Fruit fly (Drosophila melanogaster) whole organism, embryonic: ENCODE data around the gene CG3902.
A peak's percentile ranks its signal among the peaks of the same experiment; 100 is the strongest.

Experiments used
- Antp ChIP-seq: fragments of 200-800 bp; sonication (Bioruptor generic); optimal IDR thresholded peaks from 3 replicates; lab custom pipeline; 2016; ENCODE audit warnings: missing biosample characterization, missing genetic modification characterization
- B-H2 ChIP-seq: fragments of 200-800 bp; sonication (Bioruptor generic); optimal IDR thresholded peaks from 2 replicates; lab custom pipeline; 2018; ENCODE audit warnings: missing biosample characterization, mild to moderate bottlenecking, missing genetic modification characterization
- Blimp-1 ChIP-seq: fragments of 200-800 bp; sonication (Bioruptor generic); optimal IDR thresholded peaks from 3 replicates; lab custom pipeline; 2018; ENCODE audit warnings: missing biosample characterization, missing genetic modification characterization, mild to moderate bottlenecking, moderate library complexity, missing genetic modification reagents
- BtbVII ChIP-seq: fragments of 200-800 bp; sonication (Bioruptor generic); optimal IDR thresholded peaks from 3 replicates; lab custom pipeline; 2017; ENCODE audit warnings: missing biosample characterization, mild to moderate bottlenecking, missing genetic modification characterization
- CG10209 ChIP-seq: fragments of 200-800 bp; sonication (Bioruptor generic); optimal IDR thresholded peaks from 3 replicates; lab custom pipeline; 2017; ENCODE audit warnings: missing biosample characterization, mild to moderate bottlenecking, missing genetic modification characterization, missing genetic modification reagents
- CG10321 ChIP-seq: fragments of 200-800 bp; sonication (Bioruptor generic); IDR thresholded peaks from 2 replicates; pipeline ENCODE4 v1.3.6; 2022; ENCODE audit warnings: missing biosample characterization, missing genetic modification characterization
- CG11456 ChIP-seq: fragments of 200-800 bp; sonication (Bioruptor generic); IDR thresholded peaks from 3 replicates; pipeline ENCODE4 v1.3.6; 2022; ENCODE audit warnings: missing biosample characterization, missing genetic modification characterization
- CG12219 ChIP-seq: fragments of 200-800 bp; sonication (Bioruptor generic); optimal IDR thresholded peaks from 3 replicates; lab custom pipeline; 2018; ENCODE audit warnings: missing biosample characterization, mild to moderate bottlenecking, missing genetic modification characterization
- CG12236 ChIP-seq: fragments of 200-800 bp; sonication (Bioruptor generic); optimal IDR thresholded peaks from 2 replicates; lab custom pipeline; 2016; ENCODE audit warnings: missing biosample characterization, missing genetic modification characterization
- CG12299 ChIP-seq: fragments of 200-800 bp; sonication (Bioruptor generic); optimal IDR thresholded peaks from 2 replicates; lab custom pipeline; 2018; ENCODE audit warnings: missing biosample characterization, mild to moderate bottlenecking, missing genetic modification characterization
- CG14014 ChIP-seq: fragments of 200-800 bp; sonication (Bioruptor generic); IDR thresholded peaks from 2 replicates; pipeline ENCODE4 v1.3.6; 2022; ENCODE audit warnings: missing biosample characterization, missing genetic modification characterization
- CG14667 ChIP-seq: fragments of 200-800 bp; sonication (Bioruptor generic); IDR thresholded peaks from 2 replicates; pipeline ENCODE4 v1.3.6; 2022; ENCODE audit warnings: missing biosample characterization, missing genetic modification characterization
- CG15696 ChIP-seq: fragments of 200-800 bp; sonication (Bioruptor generic); optimal IDR thresholded peaks from 2 replicates; lab custom pipeline; 2019; ENCODE audit warnings: missing biosample characterization, mild to moderate bottlenecking, missing genetic modification characterization, moderate library complexity
- CG16779 ChIP-seq: fragments of 200-800 bp; sonication (Bioruptor generic); IDR thresholded peaks from 2 replicates; pipeline ENCODE4 v1.3.6; 2022; ENCODE audit warnings: missing biosample characterization, missing genetic modification characterization
- CG18599 ChIP-seq: fragments of 200-800 bp; sonication (Bioruptor generic); optimal IDR thresholded peaks from 3 replicates; lab custom pipeline; 2017; ENCODE audit warnings: missing biosample characterization, missing genetic modification characterization, mild to moderate bottlenecking, moderate library complexity, missing genetic modification reagents
- CG32772 ChIP-seq: fragments of 200-800 bp; sonication (Bioruptor generic); IDR thresholded peaks from 2 replicates; pipeline ENCODE4 v1.3.6; 2022; ENCODE audit warnings: missing biosample characterization, missing genetic modification characterization
- CG33557 ChIP-seq: fragments of 200-800 bp; sonication (Bioruptor generic); optimal IDR thresholded peaks from 2 replicates; lab custom pipeline; 2019; ENCODE audit warnings: missing biosample characterization, mild to moderate bottlenecking, missing genetic modification characterization, moderate library complexity
- CG5180 ChIP-seq: fragments of 200-800 bp; sonication (Bioruptor generic); optimal IDR thresholded peaks from 3 replicates; lab custom pipeline; 2017; ENCODE audit warnings: missing biosample characterization, missing genetic modification characterization, mild to moderate bottlenecking, moderate library complexity, missing genetic modification reagents
- CG6689 ChIP-seq: fragments of 200-800 bp; sonication (Bioruptor generic); IDR thresholded peaks from 2 replicates; pipeline ENCODE4 v1.3.6; 2022; ENCODE audit warnings: missing biosample characterization, missing genetic modification characterization
- CG6854 ChIP-seq: fragments of 200-800 bp; sonication (Bioruptor generic); optimal IDR thresholded peaks from 3 replicates; lab custom pipeline; 2017; ENCODE audit warnings: missing biosample characterization, mild to moderate bottlenecking, missing genetic modification characterization
- CG7372 ChIP-seq: fragments of 200-800 bp; sonication (Bioruptor generic); IDR thresholded peaks from 2 replicates; pipeline ENCODE4 v1.3.6; 2022; ENCODE audit warnings: missing biosample characterization, missing genetic modification characterization
- CG9437 ChIP-seq: fragments of 200-800 bp; sonication (Bioruptor generic); optimal IDR thresholded peaks from 2 replicates; lab custom pipeline; 2018; ENCODE audit warnings: missing biosample characterization, mild to moderate bottlenecking, missing genetic modification characterization
- Deaf1 ChIP-seq: fragments of 200-800 bp; optimal IDR thresholded peaks from 3 replicates; lab custom pipeline; 2019; ENCODE audit warnings: missing biosample characterization, mild to moderate bottlenecking, missing genetic modification characterization, moderate library complexity
- Dip3 ChIP-seq: fragments of 200-800 bp; sonication (Bioruptor generic); optimal IDR thresholded peaks from 3 replicates; lab custom pipeline; 2016; ENCODE audit warnings: missing biosample characterization, missing genetic modification characterization
- Dref ChIP-seq: fragments of 200-800 bp; sonication (Bioruptor generic); IDR thresholded peaks from 2 replicates; pipeline ENCODE4 v1.3.6; 2022; ENCODE audit warnings: missing biosample characterization, missing genetic modification characterization
- Ets97D ChIP-seq: fragments of 200-800 bp; sonication (Bioruptor generic); optimal IDR thresholded peaks from 3 replicates; lab custom pipeline; 2016; ENCODE audit warnings: missing biosample characterization, missing genetic modification characterization
- Kr ChIP-seq: fragments of 200-800 bp; sonication (Bioruptor generic); optimal IDR thresholded peaks from 2 replicates; lab custom pipeline; 2017; ENCODE audit warnings: missing biosample characterization, mild to moderate bottlenecking, missing genetic modification characterization
- Lhr ChIP-seq: fragments of 200-800 bp; sonication (Bioruptor generic); optimal IDR thresholded peaks from 3 replicates; lab custom pipeline; 2017; ENCODE audit warnings: mild to moderate bottlenecking, missing biosample characterization, missing genetic modification reagents, missing genetic modification characterization
- Nf-YA ChIP-seq: fragments of 200-800 bp; sonication (Bioruptor generic); IDR thresholded peaks from 2 replicates; pipeline ENCODE4 v1.3.6; 2022; ENCODE audit warnings: missing biosample characterization, missing genetic modification characterization
- Optix ChIP-seq: fragments of 200-800 bp; sonication (Bioruptor generic); IDR thresholded peaks from 3 replicates; pipeline ENCODE4 v1.3.6; 2022; ENCODE audit warnings: missing biosample characterization, missing genetic modification characterization
- Six4 ChIP-seq: fragments of 200-800 bp; sonication (Bioruptor generic); optimal IDR thresholded peaks from 2 replicates; lab custom pipeline; 2016; ENCODE audit warnings: missing biosample characterization, missing genetic modification characterization
- aop ChIP-seq: fragments of 200-800 bp; sonication (Bioruptor generic); IDR thresholded peaks from 2 replicates; pipeline ENCODE4 v1.3.6; 2022; ENCODE audit warnings: missing biosample characterization, missing genetic modification characterization
- bigmax ChIP-seq: fragments of 200-800 bp; sonication (Bioruptor generic); optimal IDR thresholded peaks from 2 replicates; lab custom pipeline; 2018; ENCODE audit warnings: missing biosample characterization, mild to moderate bottlenecking, missing genetic modification characterization
- bowl ChIP-seq: fragments of 200-800 bp; sonication (Bioruptor generic); IDR thresholded peaks from 2 replicates; pipeline ENCODE4 v1.3.6; 2022; ENCODE audit warnings: missing biosample characterization, missing genetic modification characterization
- gce ChIP-seq: fragments of 200-800 bp; sonication (Bioruptor generic); IDR thresholded peaks from 3 replicates; pipeline ENCODE4 v1.3.6; 2022; ENCODE audit warnings: missing biosample characterization, missing genetic modification characterization
- grau ChIP-seq: fragments of 200-800 bp; optimal IDR thresholded peaks from 3 replicates; lab custom pipeline; 2019; ENCODE audit warnings: missing biosample characterization, mild to moderate bottlenecking, missing genetic modification characterization, moderate library complexity
- insv ChIP-seq, 2 experiments: fragments of 200-800 bp; sonication (Bioruptor generic); optimal IDR thresholded peaks; 3 replicates each; lab custom pipeline; 2016 to 2018; ENCODE audit warnings: missing biosample characterization in 2 of 2, missing genetic modification characterization in 2 of 2
- jumu ChIP-seq: fragments of 200-800 bp; sonication (Bioruptor generic); optimal IDR thresholded peaks from 3 replicates; lab custom pipeline; 2016; ENCODE audit warnings: missing biosample characterization, missing genetic modification characterization
- knrl ChIP-seq: fragments of 200-800 bp; sonication (Bioruptor generic); IDR thresholded peaks from 3 replicates; pipeline ENCODE4 v1.3.6; 2022; ENCODE audit warnings: missing biosample characterization, missing genetic modification characterization; ENCODE audit not compliant: partially characterized antibody
- nau ChIP-seq: fragments of 200-800 bp; sonication (Bioruptor generic); optimal IDR thresholded peaks from 3 replicates; lab custom pipeline; 2017; ENCODE audit warnings: missing biosample characterization, mild to moderate bottlenecking, missing genetic modification characterization, missing genetic modification reagents
- pan ChIP-seq, 4 experiments: fragments of >200 bp in 3 of 4; fragments of 200-800 bp in 1 of 4; sonication (Bioruptor generic) in 1 of 4; optimal IDR thresholded peaks in 3 of 4; IDR thresholded peaks in 1 of 4; 2 replicates each; pipeline versions ENCODE4 v1.3.6 to Lab custom; 2017 to 2022; ENCODE audit warnings: missing biosample characterization in 2 of 4, missing genetic modification characterization in 2 of 4, mixed read lengths in 1 of 4
- ranshi ChIP-seq: fragments of 200-800 bp; sonication (Bioruptor generic); IDR thresholded peaks from 2 replicates; pipeline ENCODE4 v1.3.6; 2022; ENCODE audit warnings: missing biosample characterization, missing genetic modification characterization
- ro ChIP-seq: fragments of 200-800 bp; sonication (Bioruptor generic); IDR thresholded peaks from 2 replicates; pipeline ENCODE4 v1.3.6; 2022; ENCODE audit warnings: missing biosample characterization, missing genetic modification characterization
- row ChIP-seq: fragments of 200-800 bp; sonication (Bioruptor generic); IDR thresholded peaks from 3 replicates; pipeline ENCODE4 v1.3.6; 2022; ENCODE audit warnings: missing biosample characterization, missing genetic modification characterization
- schlank ChIP-seq: fragments of 200-800 bp; sonication (Bioruptor generic); optimal IDR thresholded peaks from 2 replicates; lab custom pipeline; 2018; ENCODE audit warnings: missing biosample characterization, mild to moderate bottlenecking, missing genetic modification characterization
- so ChIP-seq: fragments of 200-800 bp; sonication (Bioruptor generic); IDR thresholded peaks from 3 replicates; pipeline ENCODE4 v1.3.6; 2022; ENCODE audit warnings: missing biosample characterization, missing genetic modification characterization
- sr ChIP-seq: fragments of 200-800 bp; sonication (Bioruptor generic); IDR thresholded peaks from 3 replicates; pipeline ENCODE4 v1.3.6; 2022; ENCODE audit warnings: missing biosample characterization, missing genetic modification characterization
- wdn ChIP-seq: fragments of 200-800 bp; sonication (Bioruptor generic); IDR thresholded peaks from 2 replicates; pipeline ENCODE4 v1.3.6; 2022; ENCODE audit warnings: missing biosample characterization, missing genetic modification characterization

CG3902 gene

DNA sequence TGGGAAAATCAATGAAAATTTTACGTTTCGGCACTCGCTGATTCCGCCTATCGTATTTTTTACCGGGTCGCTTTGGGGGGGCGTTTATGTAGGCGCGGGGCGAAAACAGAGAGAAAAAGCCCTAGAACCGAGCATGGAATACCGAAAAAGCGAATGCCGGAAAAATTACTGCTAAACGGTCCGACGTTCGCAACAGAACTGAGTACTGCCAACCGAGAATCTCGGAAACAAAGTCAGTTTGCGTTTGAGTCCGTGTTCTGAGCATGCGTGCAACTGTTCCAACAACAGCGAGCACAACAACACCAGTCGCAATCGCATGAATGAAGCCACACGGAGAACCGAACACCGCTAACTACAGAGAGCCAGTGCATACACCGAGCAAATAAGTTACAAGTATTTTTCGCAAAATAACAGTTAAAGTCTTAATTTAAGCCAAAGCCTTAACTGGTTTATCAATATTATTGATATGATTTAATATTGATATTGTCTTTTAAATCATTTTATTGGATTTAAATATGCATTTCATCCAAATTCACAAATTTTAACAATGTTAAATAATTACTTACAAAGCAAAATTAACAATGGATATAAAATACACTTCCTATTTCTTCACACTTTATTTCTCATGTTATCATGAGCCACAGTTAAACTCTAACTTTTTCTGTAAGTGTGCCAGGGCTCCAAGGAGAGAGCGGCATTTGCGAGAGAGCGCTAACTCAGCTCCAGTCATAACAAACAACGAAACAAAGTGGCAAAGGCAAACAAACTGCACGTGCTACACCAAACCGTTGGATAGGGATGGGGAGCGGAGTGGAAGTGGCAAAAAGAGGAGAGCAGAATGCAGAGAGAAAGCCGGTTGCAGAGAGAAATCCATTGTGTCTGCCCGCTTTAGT is 7.6 kb downstream of the CG3902 start, which contains the start of gene CG3961 (continued):
- peak; percentile 93 for TF ChIP-seq BtbVII (GFP tag; lab: Kevin White, UChicago)
- no peak for TF ChIP-seq bigmax (GFP tag; lab: Kevin White, UChicago)
- peak; percentile 97 for TF ChIP-seq CG9437 (GFP tag; lab: Kevin White, UChicago)
- TF ChIP-seq CG32772 (GFP tag; lab: Robert Waterston, UW) = peak; percentile 93
- peak; percentile 95 for TF ChIP-seq CG6854
- peak; percentile 63 for TF ChIP-seq Dip3 (GFP tag; lab: Kevin White, UChicago)
- TF ChIP-seq CG15696 = peak; percentile 94
- peak; percentile 95 for TF ChIP-seq Lhr
- peak; percentile 75 for TF ChIP-seq schlank
- TF ChIP-seq CG11456 = no peak
- peak; percentile 89 for TF ChIP-seq CG7372 (GFP tag; lab: Robert Waterston, UW)
- no peak for TF ChIP-seq sr
- peak; percentile 80 for TF ChIP-seq wdn
- TF ChIP-seq bowl (GFP tag; lab: Robert Waterston, UW) = peak; percentile 52; the same call in 1 of the 2 replicates
- TF ChIP-seq B-H2 (GFP tag; lab: Kevin White, UChicago) = peak; percentile 80
- TF ChIP-seq grau (tag; lab: Kevin White, UChicago) = peak; percentile 98
- TF ChIP-seq Kr (GFP tag; lab: Kevin White, UChicago) = peak; percentile 19
- no peak for TF ChIP-seq Optix (GFP tag; lab: Robert Waterston, UW)
- TF ChIP-seq CG16779 (GFP tag; lab: Robert Waterston, UW) = peak; percentile 61; the same call in 1 of the 2 replicates
- TF ChIP-seq CG14014 (GFP tag; lab: Robert Waterston, UW) = peak; percentile 88
- no peak for TF ChIP-seq pan (optimal IDR thresholded peaks at IDR 0.05; lab: Kevin White, UChicago)
- peak in 1 of 2 experiments; percentile 93 for TF ChIP-seq pan (GFP tag; optimal IDR thresholded peaks at IDR 0.05 in 1 of 2, IDR thresholded peaks at IDR 0.05 in 1 of 2)
- peak; percentile 74; the same call in 1 of the 3 replicates for TF ChIP-seq gce (GFP tag; lab: Robert Waterston, UW)
- TF ChIP-seq row = peak; percentile 94
- TF ChIP-seq CG12299 (tag; lab: Kevin White, UChicago) = peak; percentile 95
- TF ChIP-seq Dref (GFP tag; lab: Robert Waterston, UW) = no peak
- no peak for TF ChIP-seq aop
- TF ChIP-seq ro = peak; percentile 91
- TF ChIP-seq Deaf1 (tag; lab: Kevin White, UChicago) = peak; percentile 86
- TF ChIP-seq CG33557 = peak; percentile 98
- peak; percentile 97 for TF ChIP-seq CG6689 (GFP tag; lab: Robert Waterston, UW)
- peak; percentile 95 for TF ChIP-seq nau (GFP tag; lab: Kevin White, UChicago)
- TF ChIP-seq insv (GFP tag; optimal IDR thresholded peaks at IDR 0.05; lab: Kevin White, UChicago) = peak in 1 of 2 experiments; percentile 74
- TF ChIP-seq Six4 (GFP tag; lab: Kevin White, UChicago) = peak; percentile 96
- peak; percentile 86; the same call in 1 of the 2 replicates for TF ChIP-seq CG14667
- TF ChIP-seq ranshi = peak; percentile 88
- peak; percentile 61 for TF ChIP-seq CG10321
- peak; percentile 76 for TF ChIP-seq CG12236 (GFP tag; lab: Kevin White, UChicago)
- TF ChIP-seq Ets97D (GFP tag; lab: Kevin White, UChicago) = peak; percentile 40
- peak; percentile 76 for TF ChIP-seq Nf-YA (GFP tag; lab: Robert Waterston, UW)
- TF ChIP-seq Antp = peak; percentile 72
- TF ChIP-seq CG10209 = peak; percentile 98
- TF ChIP-seq CG12219 (GFP tag; lab: Kevin White, UChicago) = peak; percentile 95
- peak; percentile 75 for TF ChIP-seq jumu
- TF ChIP-seq knrl (GFP tag; lab: Robert Waterston, UW) = no peak
- peak; percentile 93 for TF ChIP-seq CG5180 (GFP tag; lab: Kevin White, UChicago)
- TF ChIP-seq so = peak; percentile 95
- peak; percentile 97 for TF ChIP-seq Blimp-1 (GFP tag; lab: Kevin White, UChicago)
- TF ChIP-seq CG18599 (GFP tag; lab: Kevin White, UChicago) = peak; percentile 93
